Worm (Caenorhabditis elegans) whole organism, mixed stage, embryonic: Measurements from ENCODE around the gene C01G10.10.

ENCODE experiments used
- ces-1 ChIP-seq: fragments of 150-350 bp; optimal IDR thresholded peaks from 2 replicates; lab custom pipeline; 2014; ENCODE audit warnings: missing biosample characterization, missing genetic modification reagents, missing genetic modification characterization
- nhr-12 ChIP-seq: fragments of 150-350 bp; optimal IDR thresholded peaks from 2 replicates; lab custom pipeline; 2014; ENCODE audit warnings: missing biosample characterization, missing genetic modification characterization

ce11 chrV:15087207-15087706 lies 5.0 kb upstream of the C01G10.10 start, which contains the start of the genes C01G10.15 and C01G10.6:
- TF ChIP-seq ces-1 (no peak), nhr-12 (tag; lab: Kevin White, UChicago) (no peak)
